Fruit fly (Drosophila melanogaster) whole organism, prepupa: ENCODE measurements around the gene CG33169.

ENCODE experiments used
- CG11762 ChIP-seq: fragments of 200-800 bp; sonication (Bioruptor generic); optimal IDR thresholded peaks from 3 replicates; lab custom pipeline; 2016; ENCODE audit warnings: missing biosample characterization, missing genetic modification characterization; ENCODE audit not compliant: insufficient read depth
- CG8632 ChIP-seq: fragments of 200-800 bp; sonication (Bioruptor generic); optimal IDR thresholded peaks from 3 replicates; lab custom pipeline; 2016; ENCODE audit warnings: missing biosample characterization, missing genetic modification characterization
- Ets96B ChIP-seq: fragments of 200-800 bp; optimal IDR thresholded peaks from 2 replicates; lab custom pipeline; 2019; ENCODE audit warnings: missing biosample characterization, mild to moderate bottlenecking, missing genetic modification characterization, moderate library complexity
- Hr38 ChIP-seq: sonication (Bioruptor generic); optimal IDR thresholded peaks from 2 replicates; lab custom pipeline; 2016; ENCODE audit warnings: missing biosample characterization, missing genetic modification characterization

- no peak for TF ChIP-seq CG11762 (GFP tag; lab: Kevin White, UChicago)
- no peak for TF ChIP-seq Ets96B (tag; lab: Kevin White, UChicago)
- TF ChIP-seq Hr38 (GFP tag; lab: Kevin White, UChicago), result no peak
- no peak for TF ChIP-seq CG8632 (GFP tag; lab: Kevin White, UChicago)
These were observed 14.7 kb upstream of the CG33169 start for dm6 chr3L:22848940-22849339.
